Worm (Caenorhabditis elegans): ENCODE measurements around the gene C07A4.3.

DNA sequence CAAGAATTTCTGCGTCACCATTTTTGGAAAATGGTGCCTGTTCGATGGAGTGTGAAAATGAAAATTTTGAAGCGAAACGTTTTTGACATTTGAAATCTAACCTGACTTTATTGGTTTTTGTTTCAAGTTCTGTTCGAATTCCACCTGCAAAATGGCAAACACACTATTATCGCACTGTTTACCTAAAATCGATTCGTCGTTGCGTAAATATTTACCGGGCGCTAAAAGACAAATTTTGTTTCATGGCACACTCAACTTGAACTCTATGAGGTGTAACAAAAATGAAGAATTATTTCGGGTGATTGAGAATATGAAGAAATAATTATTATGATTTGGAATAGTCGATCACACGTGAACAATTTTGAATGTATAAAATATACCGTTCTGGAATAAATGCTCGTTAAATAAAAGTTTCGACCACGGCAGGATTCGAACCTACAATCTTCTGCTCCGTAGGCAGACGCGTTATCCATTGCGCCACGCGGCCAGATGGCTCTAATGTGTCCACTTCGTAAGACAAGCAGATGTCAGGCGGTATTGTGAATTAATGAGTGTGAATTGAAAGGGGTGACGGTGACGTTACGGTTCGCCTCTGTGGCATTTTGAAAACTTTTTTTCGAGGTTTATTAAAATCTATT is 26.4 kb upstream of the C07A4.3 start:
- TF ChIP-seq ama-1 (optimal IDR thresholded peaks at IDR 0.05), result no peak
- TF ChIP-seq ztf-11 (tag; optimal IDR thresholded peaks at IDR 0.05), result no peak
- TF ChIP-seq nhr-11 (tag; optimal IDR thresholded peaks at IDR 0.05), result no peak
- no peak for TF ChIP-seq lsy-2 (tag; optimal IDR thresholded peaks at IDR 0.05)
